Worm (Caenorhabditis elegans): ENCODE measurements around the gene rbm-34.

rbm-34 gene

DNA sequence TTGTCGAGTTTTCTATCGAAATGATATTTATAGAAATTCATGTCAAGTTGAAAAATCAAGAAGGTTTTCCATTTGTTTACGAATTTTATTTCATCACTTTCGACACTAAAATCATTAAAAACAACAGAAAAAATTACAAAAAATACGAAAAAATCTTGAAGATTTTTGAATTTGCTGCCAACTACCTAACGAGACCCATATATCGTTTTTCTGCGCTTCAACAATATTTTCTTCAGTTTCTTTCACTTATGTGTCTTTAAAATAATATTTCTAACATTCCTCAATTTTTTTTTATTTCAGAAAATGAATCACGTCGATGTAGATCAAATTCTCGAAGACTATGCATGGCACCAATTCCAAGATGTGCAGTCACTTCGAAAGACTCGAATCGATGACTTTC, 44.0 kb downstream of the rbm-34 start, which contains the start of gene lin-24:
Gene lin-24, plus strand, starts transcription at position 301 of the 400 bp plus-strand sequence.
- TF ChIP-seq B0310.2 (tag; optimal IDR thresholded peaks at IDR 0.05), result no peak
- no peak for TF ChIP-seq pes-1 (GFP tag; IDR thresholded peaks at IDR 0.05)
- no peak for TF ChIP-seq tbx-11 (GFP tag; IDR thresholded peaks at IDR 0.05)
- TF ChIP-seq aly-1 (tag; optimal IDR thresholded peaks at IDR 0.05), result no peak
- TF ChIP-seq ceh-36 (tag; optimal IDR thresholded peaks at IDR 0.05), result no peak
- no peak for TF ChIP-seq flt-1 (GFP tag; IDR thresholded peaks at IDR 0.05)
- TF ChIP-seq hmbx-1 (tag; optimal IDR thresholded peaks at IDR 0.05), result no peak
- TF ChIP-seq tbx-37 (GFP tag; conservative IDR thresholded peaks at IDR 0.05), result no peak
- no peak for TF ChIP-seq F13C5.2 (tag; optimal IDR thresholded peaks at IDR 0.05)
- TF ChIP-seq ceh-13 (GFP tag; optimal IDR thresholded peaks at IDR 0.05), result no peak
- no peak for TF ChIP-seq tra-4 (tag; optimal IDR thresholded peaks at IDR 0.05)
- TF ChIP-seq scrt-1 (GFP tag; IDR thresholded peaks at IDR 0.05), result no peak
- TF ChIP-seq hmg-4 (GFP tag; optimal IDR thresholded peaks at IDR 0.05), result no peak
- TF ChIP-seq ets-7 (tag; optimal IDR thresholded peaks at IDR 0.05), result no peak
- no peak for TF ChIP-seq hnd-1 (tag; optimal IDR thresholded peaks at IDR 0.05)
- TF ChIP-seq ama-1 (optimal IDR thresholded peaks at IDR 0.05), result no peak
- TF ChIP-seq sea-1 (GFP tag; conservative IDR thresholded peaks at IDR 0.05), result no peak

ce11 chrIV:12131308-12132072, 46.3 kb downstream of the rbm-34 start:
- TF ChIP-seq sea-1 (GFP tag; conservative IDR thresholded peaks at IDR 0.05), result no peak
- no peak for TF ChIP-seq B0310.2 (tag; optimal IDR thresholded peaks at IDR 0.05)
- TF ChIP-seq hmg-4 (GFP tag; optimal IDR thresholded peaks at IDR 0.05), result no peak
- no peak for TF ChIP-seq ama-1 (optimal IDR thresholded peaks at IDR 0.05)
- TF ChIP-seq ceh-36 (tag; optimal IDR thresholded peaks at IDR 0.05), result no peak
- no peak for TF ChIP-seq ets-7 (tag; optimal IDR thresholded peaks at IDR 0.05)
- no peak for TF ChIP-seq ceh-13 (GFP tag; optimal IDR thresholded peaks at IDR 0.05)
- no peak for TF ChIP-seq F13C5.2 (tag; optimal IDR thresholded peaks at IDR 0.05)
- TF ChIP-seq tbx-37 (GFP tag; conservative IDR thresholded peaks at IDR 0.05), result no peak
- TF ChIP-seq aly-1 (tag; optimal IDR thresholded peaks at IDR 0.05), result no peak
- TF ChIP-seq tra-4 (tag; optimal IDR thresholded peaks at IDR 0.05), result no peak
- TF ChIP-seq scrt-1 (GFP tag; IDR thresholded peaks at IDR 0.05), result no peak
- no peak for TF ChIP-seq hnd-1 (tag; optimal IDR thresholded peaks at IDR 0.05)

DNA sequence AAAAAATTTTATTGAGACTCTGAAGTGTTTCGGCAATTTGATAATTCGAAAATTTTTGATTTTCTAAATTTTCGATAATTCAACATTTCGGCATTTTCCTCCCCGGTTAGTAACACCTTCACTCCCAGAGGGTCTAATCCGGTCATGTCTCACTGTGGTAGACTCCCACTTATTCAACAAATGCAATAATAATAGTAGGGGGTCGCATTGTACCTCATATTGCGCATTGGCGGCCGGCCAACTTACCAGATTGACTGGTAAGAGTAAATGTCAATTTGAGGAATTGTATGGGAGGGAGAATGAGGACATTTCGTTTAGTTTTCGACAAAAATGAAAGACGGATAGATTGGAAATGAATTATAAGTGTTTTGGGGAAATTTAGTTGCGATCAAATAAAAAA, 48.6 kb downstream of the rbm-34 start:
- TF ChIP-seq ets-7 (tag; optimal IDR thresholded peaks at IDR 0.05) (no peak), tbx-37 (GFP tag; conservative IDR thresholded peaks at IDR 0.05) (no peak), pes-1 (GFP tag; IDR thresholded peaks at IDR 0.05) (no peak), tbx-11 (GFP tag; IDR thresholded peaks at IDR 0.05) (no peak), ceh-13 (GFP tag; optimal IDR thresholded peaks at IDR 0.05) (no peak), ceh-36 (tag; optimal IDR thresholded peaks at IDR 0.05) (no peak), hmg-4 (GFP tag; optimal IDR thresholded peaks at IDR 0.05) (no peak), B0310.2 (tag; optimal IDR thresholded peaks at IDR 0.05) (no peak), hmbx-1 (tag; optimal IDR thresholded peaks at IDR 0.05) (no peak), scrt-1 (GFP tag; IDR thresholded peaks at IDR 0.05) (no peak), flt-1 (GFP tag; IDR thresholded peaks at IDR 0.05) (no peak), hnd-1 (tag; optimal IDR thresholded peaks at IDR 0.05) (no peak), tra-4 (tag; optimal IDR thresholded peaks at IDR 0.05) (no peak), F13C5.2 (tag; optimal IDR thresholded peaks at IDR 0.05) (no peak), aly-1 (tag; optimal IDR thresholded peaks at IDR 0.05) (no peak), sea-1 (GFP tag; conservative IDR thresholded peaks at IDR 0.05) (no peak), ama-1 (optimal IDR thresholded peaks at IDR 0.05) (no peak)

- TF ChIP-seq B0310.2 (tag; optimal IDR thresholded peaks at IDR 0.05) (no peak), hnd-1 (tag; optimal IDR thresholded peaks at IDR 0.05) (no peak), tra-4 (tag; optimal IDR thresholded peaks at IDR 0.05) (no peak), aly-1 (tag; optimal IDR thresholded peaks at IDR 0.05) (no peak), hmg-4 (GFP tag; optimal IDR thresholded peaks at IDR 0.05) (no peak), scrt-1 (GFP tag; IDR thresholded peaks at IDR 0.05) (no peak), tbx-11 (GFP tag; IDR thresholded peaks at IDR 0.05) (no peak), hmbx-1 (tag; optimal IDR thresholded peaks at IDR 0.05) (no peak), F13C5.2 (tag; optimal IDR thresholded peaks at IDR 0.05) (no peak), ama-1 (optimal IDR thresholded peaks at IDR 0.05) (no peak), flt-1 (GFP tag; IDR thresholded peaks at IDR 0.05) (no peak), pes-1 (GFP tag; IDR thresholded peaks at IDR 0.05) (no peak), sea-1 (GFP tag; conservative IDR thresholded peaks at IDR 0.05) (no peak), ets-7 (tag; optimal IDR thresholded peaks at IDR 0.05) (no peak), ceh-36 (tag; optimal IDR thresholded peaks at IDR 0.05) (no peak)
These were observed 49.8 kb downstream of the rbm-34 start for ce11 chrIV:12134991-12135390.

Measured in whole organism, early embryonic.